Worm (Caenorhabditis elegans): ENCODE results near the gene W04E12.2.
"Not testable (repeated sequence)": the region's sequence is repeated elsewhere in the genome, so short reads cannot be mapped to it uniquely, and the experiment has no call there.

DNA sequence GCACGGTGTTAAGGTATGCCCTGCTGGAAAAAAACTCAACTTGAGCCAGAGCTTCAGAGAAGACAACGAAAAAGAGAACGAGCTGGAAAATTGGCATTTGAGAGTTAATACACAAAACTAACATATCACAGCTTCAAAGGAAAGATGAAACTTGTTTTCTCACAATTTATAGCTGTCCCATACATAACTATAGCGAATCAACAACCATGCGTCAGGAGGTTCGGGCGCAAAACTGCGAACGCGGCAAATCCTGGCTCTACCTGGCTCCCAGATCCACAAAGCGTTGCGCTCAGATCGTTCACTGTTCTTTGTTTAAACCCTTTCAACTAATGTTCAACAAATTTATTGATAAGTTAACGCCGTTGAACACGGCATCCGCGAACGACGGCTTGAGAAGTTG is 29.3 kb downstream of the W04E12.2 start, which contains the start of gene Y43F8C.23:
- TF ChIP-seq egl-27, nhr-237, ztf-4 (tag; optimal IDR thresholded peaks at IDR 0.05): not testable (repeated sequence)
